Worm (Caenorhabditis elegans) whole organism, early embryonic: ENCODE data around the gene pmp-2.

ENCODE experiments used
- B0310.2 ChIP-seq: sonication (generic microtip); optimal IDR thresholded peaks from 2 replicates; lab custom pipeline; 2016; ENCODE audit warnings: mild to moderate bottlenecking, missing genetic modification characterization, missing compliant biosample characterization
- F13C5.2 ChIP-seq: sonication (generic microtip); optimal IDR thresholded peaks from 2 replicates; lab custom pipeline; 2017; ENCODE audit warnings: mild to moderate bottlenecking, missing genetic modification characterization, inconsistent platforms, missing compliant biosample characterization
- aly-1 ChIP-seq: sonication (generic microtip); optimal IDR thresholded peaks from 2 replicates; lab custom pipeline; 2016; ENCODE audit warnings: missing genetic modification characterization, missing compliant biosample characterization
- ama-1 ChIP-seq: fragments of 150-350 bp; optimal IDR thresholded peaks from 2 replicates; lab custom pipeline; 2014
- ceh-36 ChIP-seq: sonication (generic microtip); optimal IDR thresholded peaks from 2 replicates; lab custom pipeline; 2016; ENCODE audit warnings: missing genetic modification characterization, inconsistent platforms, missing compliant biosample characterization
- ets-7 ChIP-seq: sonication (generic microtip); optimal IDR thresholded peaks from 2 replicates; lab custom pipeline; 2016; ENCODE audit warnings: missing genotype, missing genetic modification characterization, missing compliant biosample characterization
- flt-1 ChIP-seq: fragments of 200-800 bp; sonication (Bioruptor generic); IDR thresholded peaks from 2 replicates; pipeline ENCODE4 v1.3.6; 2022; ENCODE audit warnings: missing genetic modification characterization, missing compliant biosample characterization
- hmbx-1 ChIP-seq: sonication (generic microtip); optimal IDR thresholded peaks from 2 replicates; lab custom pipeline; 2016; ENCODE audit warnings: mild to moderate bottlenecking, missing genetic modification characterization, missing compliant biosample characterization
- hmg-4 ChIP-seq: fragments of 200-800 bp; sonication (Bioruptor generic); optimal IDR thresholded peaks from 2 replicates; lab custom pipeline; 2018; ENCODE audit warnings: mild to moderate bottlenecking, missing genetic modification characterization, missing compliant biosample characterization
- hnd-1 ChIP-seq: sonication (generic microtip); optimal IDR thresholded peaks from 2 replicates; lab custom pipeline; 2016; ENCODE audit warnings: missing genetic modification characterization, missing compliant biosample characterization
- pes-1 ChIP-seq: fragments of 200-800 bp; sonication (Bioruptor generic); IDR thresholded peaks from 2 replicates; pipeline ENCODE4 v1.3.6; 2022; ENCODE audit warnings: missing genetic modification reagents, missing genetic modification characterization, missing compliant biosample characterization
- sea-1 ChIP-seq: fragments of 200-800 bp; sonication (Bioruptor generic); conservative IDR thresholded peaks from 2 replicates; pipeline ENCODE4 v1.3.6; 2022; ENCODE audit warnings: missing genetic modification characterization, missing compliant biosample characterization
- tbx-11 ChIP-seq: fragments of 200-800 bp; sonication (Bioruptor generic); IDR thresholded peaks from 2 replicates; pipeline ENCODE4 v1.3.6; 2022; ENCODE audit warnings: missing genetic modification characterization, missing compliant biosample characterization
- tbx-37 ChIP-seq: fragments of 200-800 bp; sonication (Bioruptor generic); conservative IDR thresholded peaks from 2 replicates; pipeline ENCODE4 v1.3.6; 2022; ENCODE audit warnings: missing genetic modification reagents, missing genetic modification characterization, missing compliant biosample characterization

- TF ChIP-seq pes-1 (GFP tag; lab: Robert Waterston, UW) (no peak), hmg-4 (GFP tag; lab: Kevin White, UChicago) (no peak), tbx-37 (GFP tag; lab: Robert Waterston, UW) (no peak), ama-1 (lab: Kevin White, UChicago) (no peak), sea-1 (GFP tag; lab: Robert Waterston, UW) (no peak), flt-1 (no peak), hnd-1 (tag; lab: Kevin White, UChicago) (no peak), hmbx-1 (tag; lab: Kevin White, UChicago) (no peak), F13C5.2 (tag; lab: Kevin White, UChicago) (no peak), aly-1 (no peak), tbx-11 (GFP tag; lab: Robert Waterston, UW) (no peak), ets-7 (tag; lab: Kevin White, UChicago) (no peak), ceh-36 (tag; lab: Kevin White, UChicago) (no peak), B0310.2 (tag; lab: Kevin White, UChicago) (no peak)
Observed at ce11 chrII:6900708-6901107, 13.1 kb upstream of the pmp-2 start.
